Worm (Caenorhabditis elegans): ENCODE measurements around the gene srbc-76.

DNA sequence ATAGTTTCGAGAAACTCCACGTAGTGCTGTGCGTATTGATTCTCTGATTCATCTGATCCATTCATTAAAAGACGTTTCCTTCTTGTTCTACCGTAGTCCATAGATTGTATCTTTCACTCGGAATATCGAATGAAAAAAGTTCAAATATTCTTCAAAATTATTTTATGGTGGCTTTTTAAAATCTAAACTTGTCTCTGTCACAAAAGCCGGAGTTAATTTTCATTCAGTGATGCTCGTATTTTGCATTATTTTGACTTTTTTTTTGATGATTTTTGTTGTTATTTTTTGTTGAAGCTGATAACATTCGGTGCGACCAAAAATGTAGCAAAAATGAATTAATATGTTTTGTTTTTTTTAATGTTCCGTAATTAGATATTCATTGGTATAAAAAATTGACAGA lies 16.5 kb upstream of the srbc-76 start, which contains the start of gene nhr-164:
- no peak for TF ChIP-seq med-1 (GFP tag; optimal IDR thresholded peaks at IDR 0.05; ENCODE audit: insufficient read depth)
- TF ChIP-seq flt-1 (GFP tag; IDR thresholded peaks at IDR 0.05): no peak
